Worm (Caenorhabditis elegans) whole organism, midembryonic: ENCODE results near the gene spat-1.

Experiments
- T22C8.4 ChIP-seq: fragments of 200-800 bp; sonication (Bioruptor generic); IDR thresholded peaks from 2 replicates; pipeline ENCODE4 v1.3.6; 2022; ENCODE audit warnings: missing genetic modification characterization, missing compliant biosample characterization
- med-1 ChIP-seq: sonication (generic microtip); optimal IDR thresholded peaks from 2 replicates; lab custom pipeline; 2017; ENCODE audit warnings: missing genetic modification characterization, mild to moderate bottlenecking, missing compliant biosample characterization, antibody characterized with exemption, missing genetic modification reagents; ENCODE audit not compliant: insufficient read depth

DNA sequence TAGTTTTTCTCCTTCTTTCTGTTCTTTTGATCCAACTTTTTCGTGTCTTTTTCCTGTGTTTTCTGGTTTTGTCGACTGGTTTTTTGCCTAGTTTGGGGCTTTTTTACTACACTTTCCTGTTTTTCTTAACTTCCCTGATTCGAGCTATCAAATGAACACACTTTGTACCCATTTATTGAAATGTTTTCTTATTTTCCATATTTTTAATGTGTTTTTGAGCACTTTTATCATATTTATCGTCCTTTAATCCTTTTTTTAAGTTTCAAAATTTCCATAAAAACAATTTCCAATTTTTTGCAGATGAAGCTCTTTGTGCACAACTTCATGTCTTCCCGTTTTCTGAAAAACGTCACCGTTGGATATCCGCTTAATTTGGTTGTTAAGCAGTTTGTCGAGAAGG, 5.4 kb downstream of the spat-1 start, which contains the start of gene C04H5.1:
- TF ChIP-seq T22C8.4 (GFP tag; lab: Robert Waterston, UW) (no peak), med-1 (GFP tag; lab: Kevin White, UChicago) (no peak)
